Fruit fly (Drosophila melanogaster): ENCODE measurements around the gene CG11537.

Gene CG11537

DNA sequence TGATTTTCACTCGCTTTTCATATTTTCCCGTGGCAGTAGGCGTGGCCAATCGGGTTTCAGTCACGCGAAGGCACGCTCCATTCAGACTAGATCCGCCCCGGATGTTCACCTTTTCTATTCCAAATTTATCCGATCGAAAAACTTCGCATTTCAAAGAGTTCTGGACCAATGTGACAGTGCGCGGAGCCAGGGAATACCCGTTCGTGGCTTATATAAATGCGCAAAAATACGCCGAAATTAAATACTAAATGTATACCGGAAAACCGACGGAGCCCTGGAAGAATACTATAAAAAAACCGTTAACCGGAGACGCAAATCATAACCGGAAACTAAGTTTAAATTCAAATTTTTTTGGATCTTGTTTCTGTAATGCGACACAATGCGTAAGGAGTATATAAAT lies 15.7 kb downstream of the CG11537 start, which contains the start of gene promL (continued):
- TF ChIP-seq Doc2 (GFP tag; IDR thresholded peaks at IDR 0.05) (no peak), sens (GFP tag) (peak; percentile 75), CoRest (tag; optimal IDR thresholded peaks at IDR 0.05) (peak; percentile 86), CG30403 (GFP tag; optimal IDR thresholded peaks at IDR 0.05) (peak; percentile 49), Hsf (GFP tag; optimal IDR thresholded peaks at IDR 0.05) (peak; percentile 60), twi (tag; optimal IDR thresholded peaks at IDR 0.05) (no peak), eve (GFP tag; optimal IDR thresholded peaks at IDR 0.05) (no peak), exex (tag; optimal IDR thresholded peaks at IDR 0.05) (no peak), CG8944 (GFP tag; optimal IDR thresholded peaks at IDR 0.05) (no peak), CG17912 (GFP tag; optimal IDR thresholded peaks at IDR 0.05) (peak; percentile 85), Hr78 (GFP tag; optimal IDR thresholded peaks at IDR 0.05) (no peak), CG13624 (GFP tag; optimal IDR thresholded peaks at IDR 0.05) (peak; percentile 68), CHES-1-like (GFP tag; optimal IDR thresholded peaks at IDR 0.05) (peak; percentile 61), Sry-δ (GFP tag; optimal IDR thresholded peaks at IDR 0.05) (peak; percentile 47), CG7372 (GFP tag; IDR thresholded peaks at IDR 0.05) (no peak), CG14965 (GFP tag; optimal IDR thresholded peaks at IDR 0.05; ENCODE audit: borderline replicate concordance) (peak; percentile 3), slou (GFP tag; optimal IDR thresholded peaks at IDR 0.05) (no peak), CG10654 (GFP tag; optimal IDR thresholded peaks at IDR 0.05) (no peak), CG43689 (GFP tag; IDR thresholded peaks at IDR 0.05) (no peak), CG16813 (GFP tag; IDR thresholded peaks at IDR 0.05; ENCODE audit: partially characterized antibody) (no peak), slp2 (GFP tag; optimal IDR thresholded peaks at IDR 0.05) (peak; percentile 50), CG10462 (GFP tag; optimal IDR thresholded peaks at IDR 0.05) (peak; percentile 48), org-1 (GFP tag; optimal IDR thresholded peaks at IDR 0.05) (peak; percentile 40), Gug (GFP tag; IDR thresholded peaks at IDR 0.05) (no peak), CG9437 (GFP tag; optimal IDR thresholded peaks at IDR 0.05) (peak; percentile 50), Camta (GFP tag; optimal IDR thresholded peaks at IDR 0.05) (peak; percentile 57), Hr39 (optimal IDR thresholded peaks at IDR 0.05) (no peak), Blimp-1 (GFP tag; optimal IDR thresholded peaks at IDR 0.05) (peak; percentile 43), CG17568 (GFP tag; optimal IDR thresholded peaks at IDR 0.05) (peak; percentile 74), CG10366 (GFP tag; IDR thresholded peaks at IDR 0.05) (peak; percentile 35; the same call in 1 of the 2 replicates), Aef1 (GFP tag; IDR thresholded peaks at IDR 0.05) (no peak), CG16815 (GFP tag; optimal IDR thresholded peaks at IDR 0.05) (no peak), fd102C (GFP tag; optimal IDR thresholded peaks at IDR 0.05) (peak; percentile 29), YL-1 (GFP tag; optimal IDR thresholded peaks at IDR 0.05) (peak; percentile 90), pita (GFP tag; optimal IDR thresholded peaks at IDR 0.05) (peak; percentile 28), onecut (GFP tag; IDR thresholded peaks at IDR 0.05) (peak; percentile 74), cad (GFP tag; optimal IDR thresholded peaks at IDR 0.05) (no peak), Hr3 (GFP tag; optimal IDR thresholded peaks at IDR 0.05) (no peak), CG34422 (GFP tag; IDR thresholded peaks at IDR 0.05) (peak; percentile 71; the same call in 1 of the 3 replicates), CG8478 (optimal IDR thresholded peaks at IDR 0.05) (no peak), Deaf1 (tag; optimal IDR thresholded peaks at IDR 0.05) (peak; percentile 40), Awh (GFP tag; IDR thresholded peaks at IDR 0.05) (no peak), CG10267 (tag; optimal IDR thresholded peaks at IDR 0.05) (peak; percentile 69), Hmx (GFP tag; optimal IDR thresholded peaks at IDR 0.05) (no peak), CG3407 (GFP tag; optimal IDR thresholded peaks at IDR 0.05) (peak; percentile 39), CG2712 (tag; optimal IDR thresholded peaks at IDR 0.05) (peak; percentile 64), CG9215 (GFP tag; IDR thresholded peaks at IDR 0.05) (no peak), stc (GFP tag; IDR thresholded peaks at IDR 0.05) (no peak), sd (tag; optimal IDR thresholded peaks at IDR 0.05) (peak; percentile 59), hkb (optimal IDR thresholded peaks at IDR 0.05) (no peak), hkb (GFP tag; IDR thresholded peaks at IDR 0.05) (peak; percentile 58), tna (GFP tag; IDR thresholded peaks at IDR 0.05; ENCODE audit: partially characterized antibody) (no peak), repo (GFP tag; optimal IDR thresholded peaks at IDR 0.05) (peak; percentile 48)

All from whole organism, embryonic.